Fruit fly (Drosophila melanogaster) whole organism, embryonic: ENCODE results near the gene CG13272.
A peak's percentile ranks its signal among the peaks of the same experiment; 100 is the strongest.

Experiments used
- Asciz ChIP-seq: fragments of 200-800 bp; sonication (Bioruptor generic); optimal IDR thresholded peaks from 2 replicates; lab custom pipeline; 2017; ENCODE audit warnings: missing biosample characterization, mild to moderate bottlenecking, missing genetic modification characterization, missing genetic modification reagents
- B-H2 ChIP-seq: fragments of 200-800 bp; sonication (Bioruptor generic); optimal IDR thresholded peaks from 2 replicates; lab custom pipeline; 2018; ENCODE audit warnings: missing biosample characterization, mild to moderate bottlenecking, missing genetic modification characterization
- CG10147 ChIP-seq: fragments of 200-800 bp; sonication (Bioruptor generic); optimal IDR thresholded peaks from 2 replicates; lab custom pipeline; 2019; ENCODE audit warnings: missing biosample characterization, mild to moderate bottlenecking, missing genetic modification characterization, moderate library complexity
- CG10209 ChIP-seq: fragments of 200-800 bp; sonication (Bioruptor generic); optimal IDR thresholded peaks from 3 replicates; lab custom pipeline; 2017; ENCODE audit warnings: missing biosample characterization, mild to moderate bottlenecking, missing genetic modification characterization, missing genetic modification reagents
- CG11695 ChIP-seq: fragments of 200-800 bp; sonication (Bioruptor generic); IDR thresholded peaks from 3 replicates; pipeline ENCODE4 v1.3.6; 2022; ENCODE audit warnings: missing biosample characterization, missing genetic modification characterization
- CG12104 ChIP-seq: fragments of 200-800 bp; sonication (Bioruptor generic); optimal IDR thresholded peaks from 3 replicates; lab custom pipeline; 2016; ENCODE audit warnings: missing biosample characterization, missing genetic modification characterization
- CG12219 ChIP-seq: fragments of 200-800 bp; sonication (Bioruptor generic); optimal IDR thresholded peaks from 3 replicates; lab custom pipeline; 2018; ENCODE audit warnings: missing biosample characterization, mild to moderate bottlenecking, missing genetic modification characterization
- CG12299 ChIP-seq: fragments of 200-800 bp; sonication (Bioruptor generic); optimal IDR thresholded peaks from 2 replicates; lab custom pipeline; 2018; ENCODE audit warnings: missing biosample characterization, mild to moderate bottlenecking, missing genetic modification characterization
- CG13424 ChIP-seq: fragments of 200-800 bp; sonication (Bioruptor generic); optimal IDR thresholded peaks from 2 replicates; lab custom pipeline; 2019; ENCODE audit warnings: missing biosample characterization, mild to moderate bottlenecking, missing genetic modification characterization, moderate library complexity
- CG13894 ChIP-seq: fragments of 200-800 bp; sonication (Bioruptor generic); optimal IDR thresholded peaks from 3 replicates; lab custom pipeline; 2018; ENCODE audit warnings: missing biosample characterization, mild to moderate bottlenecking, missing genetic modification characterization, moderate library complexity
- CG14014 ChIP-seq: fragments of 200-800 bp; sonication (Bioruptor generic); IDR thresholded peaks from 2 replicates; pipeline ENCODE4 v1.3.6; 2022; ENCODE audit warnings: missing biosample characterization, missing genetic modification characterization
- CG16815 ChIP-seq: fragments of 200-800 bp; sonication (Bioruptor generic); optimal IDR thresholded peaks from 3 replicates; lab custom pipeline; 2017; ENCODE audit warnings: missing biosample characterization, mild to moderate bottlenecking, missing genetic modification characterization
- CG17359 ChIP-seq: fragments of 200-800 bp; sonication (Bioruptor generic); optimal IDR thresholded peaks from 3 replicates; lab custom pipeline; 2018; ENCODE audit warnings: missing biosample characterization, mild to moderate bottlenecking, missing genetic modification characterization, moderate library complexity
- CG18599 ChIP-seq: fragments of 200-800 bp; sonication (Bioruptor generic); optimal IDR thresholded peaks from 3 replicates; lab custom pipeline; 2017; ENCODE audit warnings: missing biosample characterization, missing genetic modification characterization, mild to moderate bottlenecking, moderate library complexity, missing genetic modification reagents
- CG2712 ChIP-seq: fragments of 200-800 bp; optimal IDR thresholded peaks from 3 replicates; lab custom pipeline; 2019; ENCODE audit warnings: missing biosample characterization, mild to moderate bottlenecking, missing genetic modification characterization, moderate library complexity
- CG2889 ChIP-seq: fragments of 200-800 bp; sonication (Bioruptor generic); IDR thresholded peaks from 3 replicates; pipeline ENCODE4 v1.3.6; 2022; ENCODE audit warnings: missing biosample characterization, missing genetic modification characterization
- CG32772 ChIP-seq: fragments of 200-800 bp; sonication (Bioruptor generic); IDR thresholded peaks from 2 replicates; pipeline ENCODE4 v1.3.6; 2022; ENCODE audit warnings: missing biosample characterization, missing genetic modification characterization
- CG5245 ChIP-seq: fragments of 200-800 bp; sonication (Bioruptor generic); optimal IDR thresholded peaks from 3 replicates; lab custom pipeline; 2016; ENCODE audit warnings: missing biosample characterization, missing genetic modification characterization
- CG5953 ChIP-seq: fragments of 200-800 bp; sonication (Bioruptor generic); IDR thresholded peaks from 2 replicates; pipeline ENCODE4 v1.3.6; 2022; ENCODE audit warnings: missing biosample characterization, missing genetic modification characterization
- CG6813 ChIP-seq: fragments of 200-800 bp; sonication (Bioruptor generic); optimal IDR thresholded peaks from 2 replicates; lab custom pipeline; 2017; ENCODE audit warnings: missing biosample characterization, missing genetic modification characterization, mild to moderate bottlenecking, moderate library complexity, missing genetic modification reagents
- CG8359 ChIP-seq: fragments of 200-800 bp; sonication (Bioruptor generic); optimal IDR thresholded peaks from 2 replicates; lab custom pipeline; 2017; ENCODE audit warnings: missing biosample characterization, mild to moderate bottlenecking, missing genetic modification characterization, borderline replicate concordance
- CG8924 ChIP-seq: fragments of 200-800 bp; optimal IDR thresholded peaks from 3 replicates; lab custom pipeline; 2019; ENCODE audit warnings: missing biosample characterization, mild to moderate bottlenecking, missing genetic modification characterization, moderate library complexity
- CrebB ChIP-seq: fragments of 200-800 bp; sonication (Bioruptor generic); optimal IDR thresholded peaks from 3 replicates; lab custom pipeline; 2018; ENCODE audit warnings: missing biosample characterization, mild to moderate bottlenecking, missing genetic modification characterization
- Dp ChIP-seq: fragments of 200-800 bp; sonication (Bioruptor generic); optimal IDR thresholded peaks from 2 replicates; lab custom pipeline; 2018; ENCODE audit warnings: missing biosample characterization, mild to moderate bottlenecking, missing genetic modification characterization, moderate library complexity
- Elba2 ChIP-seq: fragments of 200-800 bp; sonication (Bioruptor generic); optimal IDR thresholded peaks from 3 replicates; lab custom pipeline; 2016; ENCODE audit warnings: missing biosample characterization, missing genetic modification characterization
- GATAe ChIP-seq: fragments of 200-800 bp; sonication (Bioruptor generic); conservative IDR thresholded peaks from 2 replicates; pipeline ENCODE4 v1.3.6; 2022; ENCODE audit warnings: missing biosample characterization, missing genetic modification characterization
- H15 ChIP-seq: fragments of 200-800 bp; sonication (Bioruptor generic); IDR thresholded peaks from 3 replicates; pipeline ENCODE4 v1.3.6; 2022; ENCODE audit warnings: missing biosample characterization, missing genetic modification characterization
- HHEX ChIP-seq: fragments of 200-800 bp; sonication (Bioruptor generic); optimal IDR thresholded peaks from 3 replicates; lab custom pipeline; 2017; ENCODE audit warnings: missing biosample characterization, mild to moderate bottlenecking, missing genetic modification characterization, missing genetic modification reagents
- Hey ChIP-seq: fragments of 200-800 bp; sonication (Bioruptor generic); optimal IDR thresholded peaks from 3 replicates; lab custom pipeline; 2018; ENCODE audit warnings: missing biosample characterization, mild to moderate bottlenecking, missing genetic modification characterization
- MBD-R2 ChIP-seq: fragments of 200-800 bp; sonication (Bioruptor generic); IDR thresholded peaks from 2 replicates; pipeline ENCODE4 v1.3.6; 2022; ENCODE audit warnings: missing biosample characterization, missing genetic modification characterization
- Med ChIP-seq: fragments of 200-800 bp; sonication (Bioruptor generic); peaks from one replicate; lab custom pipeline; 2016; ENCODE audit warnings: missing biosample characterization, missing genetic modification characterization, mild to moderate bottlenecking, inconsistent platforms, moderate library complexity
- Nf-YB ChIP-seq: fragments of 200-800 bp; sonication (Bioruptor generic); optimal IDR thresholded peaks from 3 replicates; lab custom pipeline; 2019; ENCODE audit warnings: missing biosample characterization, mild to moderate bottlenecking, missing genetic modification characterization, moderate library complexity
- Nf-YC ChIP-seq: fragments of 200-800 bp; optimal IDR thresholded peaks from 3 replicates; lab custom pipeline; 2019; ENCODE audit warnings: missing biosample characterization, mild to moderate bottlenecking, missing genetic modification characterization, moderate library complexity
- Sox102F ChIP-seq: fragments of 200-800 bp; sonication (Bioruptor generic); optimal IDR thresholded peaks from 2 replicates; lab custom pipeline; 2018; ENCODE audit warnings: missing biosample characterization, mild to moderate bottlenecking, missing genetic modification characterization, moderate library complexity
- chm ChIP-seq: fragments of 200-800 bp; sonication (Bioruptor generic); IDR thresholded peaks from 2 replicates; pipeline ENCODE4 v1.3.6; 2022; ENCODE audit warnings: missing biosample characterization, missing genetic modification characterization
- ewg ChIP-seq: fragments of 200-800 bp; sonication (Bioruptor generic); optimal IDR thresholded peaks from 3 replicates; lab custom pipeline; 2017; ENCODE audit warnings: mild to moderate bottlenecking, missing biosample characterization, missing genetic modification reagents, missing genetic modification characterization
- gem ChIP-seq: fragments of 200-800 bp; sonication (Bioruptor generic); optimal IDR thresholded peaks from 2 replicates; lab custom pipeline; 2019; ENCODE audit warnings: missing biosample characterization, mild to moderate bottlenecking, missing genetic modification characterization, moderate library complexity
- gsb-n ChIP-seq: fragments of 200-800 bp; sonication (Bioruptor generic); optimal IDR thresholded peaks from 3 replicates; lab custom pipeline; 2018; ENCODE audit warnings: missing biosample characterization, mild to moderate bottlenecking, missing genetic modification characterization
- lab ChIP-seq: fragments of 200-800 bp; sonication (Bioruptor generic); optimal IDR thresholded peaks from 3 replicates; lab custom pipeline; 2017; ENCODE audit warnings: missing biosample characterization, missing genetic modification characterization, mild to moderate bottlenecking, moderate library complexity, missing genetic modification reagents
- lov ChIP-seq, 2 experiments: fragments of 200-800 bp in 1 of 2; fragments of >200 bp in 1 of 2; sonication (Bioruptor generic) in 1 of 2; IDR thresholded peaks in 1 of 2; optimal IDR thresholded peaks in 1 of 2; 2 replicates in 1 of 2; 3 replicates in 1 of 2; pipeline versions ENCODE4 v1.3.6 to Lab custom; 2017 to 2022; ENCODE audit warnings: missing biosample characterization in 1 of 2, missing genetic modification characterization in 1 of 2
- luna ChIP-seq: fragments of 200-800 bp; sonication (Bioruptor generic); optimal IDR thresholded peaks from 2 replicates; lab custom pipeline; 2016; ENCODE audit warnings: missing biosample characterization, missing genetic modification characterization
- odd ChIP-seq: fragments of 200-800 bp; sonication (Bioruptor generic); optimal IDR thresholded peaks from 2 replicates; lab custom pipeline; 2017; ENCODE audit warnings: missing biosample characterization, mild to moderate bottlenecking, missing genetic modification characterization
- otp ChIP-seq: fragments of 200-800 bp; sonication (Bioruptor generic); IDR thresholded peaks from 3 replicates; pipeline ENCODE4, ENCODE4 v1.3.6; 2022; ENCODE audit warnings: missing biosample characterization, missing genetic modification characterization
- schlank ChIP-seq: fragments of 200-800 bp; sonication (Bioruptor generic); optimal IDR thresholded peaks from 2 replicates; lab custom pipeline; 2018; ENCODE audit warnings: missing biosample characterization, mild to moderate bottlenecking, missing genetic modification characterization
- tap ChIP-seq: fragments of 200-800 bp; optimal IDR thresholded peaks from 3 replicates; lab custom pipeline; 2019; ENCODE audit warnings: missing biosample characterization, mild to moderate bottlenecking, missing genetic modification characterization, moderate library complexity
- twi ChIP-seq: fragments of 200-800 bp; optimal IDR thresholded peaks from 2 replicates; lab custom pipeline; 2019; ENCODE audit warnings: missing biosample characterization, mild to moderate bottlenecking, missing genetic modification characterization, moderate library complexity
- tx ChIP-seq: fragments of 200-800 bp; sonication (Bioruptor generic); optimal IDR thresholded peaks from 2 replicates; lab custom pipeline; 2016; ENCODE audit warnings: missing biosample characterization, missing genetic modification characterization
- unc-4 ChIP-seq: fragments of 200-800 bp; sonication (Bioruptor generic); IDR thresholded peaks from 2 replicates; pipeline ENCODE4 v1.3.6; 2022; ENCODE audit warnings: missing biosample characterization, missing genetic modification characterization; ENCODE audit not compliant: partially characterized antibody
- unpg ChIP-seq: fragments of 200-800 bp; sonication (Bioruptor generic); optimal IDR thresholded peaks from 3 replicates; lab custom pipeline; 2018; ENCODE audit warnings: missing biosample characterization, mild to moderate bottlenecking, missing genetic modification characterization, moderate library complexity
- zen ChIP-seq: fragments of 200-800 bp; sonication (Bioruptor generic); optimal IDR thresholded peaks from 3 replicates; lab custom pipeline; 2018; ENCODE audit warnings: missing biosample characterization, mild to moderate bottlenecking, missing genetic modification characterization, moderate library complexity

The CG13272 gene

dm6 chr2L:16819714-16820113, 15.0 kb downstream of the CG13272 start:
- TF ChIP-seq Nf-YB, result peak; percentile 36
- TF ChIP-seq CG12299 (tag; lab: Kevin White, UChicago), result peak; percentile 32
- no peak for TF ChIP-seq CG10209 (GFP tag; lab: Kevin White, UChicago)
- TF ChIP-seq chm, result no peak
- peak; percentile 17 for TF ChIP-seq CG13424
- no peak for TF ChIP-seq Asciz (GFP tag; lab: Kevin White, UChicago)
- peak; percentile 27 for TF ChIP-seq HHEX (GFP tag; lab: Kevin White, UChicago)
- no peak for TF ChIP-seq CG32772
- TF ChIP-seq odd (GFP tag; lab: Kevin White, UChicago), result peak; percentile 62
- TF ChIP-seq CG14014 (GFP tag; lab: Robert Waterston, UW), result peak; percentile 40; the same call in 1 of the 2 replicates
- no peak for TF ChIP-seq otp (GFP tag; lab: Robert Waterston, UW)
- no peak for TF ChIP-seq CG2889 (GFP tag; lab: Robert Waterston, UW)
- no peak for TF ChIP-seq CG16815 (GFP tag; lab: Kevin White, UChicago)
- peak; percentile 27 for TF ChIP-seq CG6813 (GFP tag; lab: Kevin White, UChicago)
- no peak for TF ChIP-seq CG12104
- TF ChIP-seq Med, result peak; percentile 29
- TF ChIP-seq CG5245 (GFP tag; lab: Kevin White, UChicago), result no peak
- TF ChIP-seq gsb-n (tag; lab: Kevin White, UChicago), result no peak
- no peak for TF ChIP-seq H15 (GFP tag; lab: Robert Waterston, UW)
- TF ChIP-seq CG11695 (GFP tag; lab: Robert Waterston, UW), result no peak
- TF ChIP-seq GATAe, result peak; percentile 59
- TF ChIP-seq MBD-R2, result no peak
- no peak for TF ChIP-seq CG8359 (GFP tag; lab: Kevin White, UChicago)
- TF ChIP-seq CG8924, result peak; percentile 20
- TF ChIP-seq tap (tag; lab: Kevin White, UChicago), result peak; percentile 13
- peak; percentile 36 for TF ChIP-seq CG18599 (GFP tag; lab: Kevin White, UChicago)
- TF ChIP-seq unc-4, result no peak
- no peak for TF ChIP-seq twi (tag; lab: Kevin White, UChicago)
- peak; percentile 14 for TF ChIP-seq CG17359
- no peak for TF ChIP-seq Elba2 (GFP tag; lab: Kevin White, UChicago)
- peak; percentile 28 for TF ChIP-seq CG10147
- peak; percentile 25 for TF ChIP-seq gem
- TF ChIP-seq Sox102F (GFP tag; lab: Kevin White, UChicago), result no peak
- TF ChIP-seq CG13894 (tag; lab: Kevin White, UChicago), result peak; percentile 86
- peak; percentile 37 for TF ChIP-seq CrebB (tag; lab: Kevin White, UChicago)
- peak; percentile 50 for TF ChIP-seq unpg (GFP tag; lab: Kevin White, UChicago)
- no peak for TF ChIP-seq CG5953 (GFP tag; lab: Robert Waterston, UW)
- peak; percentile 77 for TF ChIP-seq B-H2 (GFP tag; lab: Kevin White, UChicago)
- TF ChIP-seq lab (GFP tag; lab: Kevin White, UChicago), result peak; percentile 44
- peak; percentile 31 for TF ChIP-seq CG12219
- TF ChIP-seq Hey, result peak; percentile 30
- peak; percentile 60 for TF ChIP-seq Nf-YC (tag; lab: Kevin White, UChicago)
- no peak for TF ChIP-seq Dp
- no peak for TF ChIP-seq luna (GFP tag; lab: Kevin White, UChicago)
- TF ChIP-seq tx (GFP tag; lab: Kevin White, UChicago), result no peak
- peak; percentile 10 for TF ChIP-seq schlank (tag; lab: Kevin White, UChicago)
- no peak for TF ChIP-seq zen
- TF ChIP-seq lov (optimal IDR thresholded peaks at IDR 0.05; lab: Kevin White, UChicago), result no peak
- TF ChIP-seq lov (GFP tag; IDR thresholded peaks at IDR 0.05; lab: Robert Waterston, UW), result no peak
- no peak for TF ChIP-seq ewg (GFP tag; lab: Kevin White, UChicago)
- TF ChIP-seq CG2712 (tag; lab: Kevin White, UChicago), result no peak
